Worm (Caenorhabditis elegans) whole organism, L2 larva: ENCODE data around the gene F25H9.6.

Experiments used
- ceh-82 ChIP-seq: fragments of 150-350 bp; optimal IDR thresholded peaks from 2 replicates; lab custom pipeline; 2014; ENCODE audit warnings: missing biosample characterization, missing genetic modification characterization
- elt-1 ChIP-seq: fragments of 150-350 bp; optimal IDR thresholded peaks from 2 replicates; lab custom pipeline; 2014; ENCODE audit warnings: missing biosample characterization, missing genetic modification characterization
- lin-39 ChIP-seq: fragments of 150-350 bp; optimal IDR thresholded peaks from 2 replicates; lab custom pipeline; 2014; ENCODE audit warnings: missing biosample characterization, missing genetic modification reagents, missing genetic modification characterization
- nhr-11 ChIP-seq: fragments of 150-350 bp; optimal IDR thresholded peaks from 2 replicates; lab custom pipeline; 2014; ENCODE audit warnings: missing biosample characterization, missing genetic modification characterization
- nhr-21 ChIP-seq: fragments of 150-350 bp; optimal IDR thresholded peaks from 2 replicates; lab custom pipeline; 2014; ENCODE audit warnings: missing biosample characterization, missing genetic modification characterization

ce11 chrV:13423608-13424007, 44.6 kb downstream of the F25H9.6 start, which contains the start of gene srv-10:
- TF ChIP-seq nhr-21 (tag; lab: Kevin White, UChicago) = no peak
- no peak for TF ChIP-seq elt-1 (tag; lab: Kevin White, UChicago)
- TF ChIP-seq lin-39 (tag; lab: Kevin White, UChicago) = no peak
- TF ChIP-seq nhr-11 (tag; lab: Kevin White, UChicago) = no peak
- TF ChIP-seq ceh-82 (tag; lab: Kevin White, UChicago) = no peak
